Worm (Caenorhabditis elegans): ENCODE data around the gene Y59H11AR.3.

Y59H11AR.3 gene

DNA sequence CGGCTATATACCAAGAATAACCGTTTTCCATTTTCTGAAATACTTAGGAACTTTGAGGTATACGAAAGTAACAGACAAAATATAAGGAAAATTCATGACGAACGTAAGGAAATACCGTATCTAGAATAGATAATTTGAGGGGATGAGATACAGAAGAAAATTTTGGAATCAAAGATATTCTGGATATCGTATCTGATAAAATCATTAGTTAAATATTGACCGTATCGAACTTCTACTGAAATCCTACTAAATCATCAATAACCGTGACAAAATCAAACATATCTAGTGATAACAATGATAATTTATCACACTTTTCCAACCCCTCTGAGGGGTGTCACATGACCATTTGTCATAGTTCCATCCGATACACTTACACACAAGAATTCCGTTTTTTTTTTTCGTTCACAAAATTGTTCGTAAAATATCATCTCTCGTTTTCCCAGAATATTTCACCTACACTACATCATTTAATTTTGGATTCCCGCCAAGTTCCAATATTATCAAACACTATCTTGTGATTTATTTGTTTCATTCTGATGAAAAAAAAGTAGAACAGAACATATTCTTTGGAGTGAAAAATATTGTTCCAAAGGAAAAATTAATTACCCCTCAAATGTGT, 5.6 kb upstream of the Y59H11AR.3 start, which contains the start of gene Y59H11AR.4:
Gene Y59H11AR.4 (minus strand): TSS at position 51 of the 619 bp plus-strand sequence.
- TF ChIP-seq T22C8.4 (GFP tag; IDR thresholded peaks at IDR 0.05) (no peak), klf-2 (GFP tag; conservative IDR thresholded peaks at IDR 0.05) (no peak), cog-1 (tag; optimal IDR thresholded peaks at IDR 0.05) (no peak), med-1 (GFP tag; optimal IDR thresholded peaks at IDR 0.05; ENCODE audit: insufficient read depth) (no peak), ref-1 (GFP tag; conservative IDR thresholded peaks at IDR 0.05) (no peak), tab-1 (GFP tag; IDR thresholded peaks at IDR 0.05) (no peak), ztf-29 (GFP tag; IDR thresholded peaks at IDR 0.05) (no peak), flt-1 (GFP tag; IDR thresholded peaks at IDR 0.05) (no peak), ztf-23 (GFP tag; IDR thresholded peaks at IDR 0.05) (no peak)

- TF ChIP-seq T22C8.4 (GFP tag; IDR thresholded peaks at IDR 0.05) (no peak), med-1 (GFP tag; optimal IDR thresholded peaks at IDR 0.05; ENCODE audit: insufficient read depth) (no peak), flt-1 (GFP tag; IDR thresholded peaks at IDR 0.05) (no peak), ztf-29 (GFP tag; IDR thresholded peaks at IDR 0.05) (no peak), klf-2 (GFP tag; conservative IDR thresholded peaks at IDR 0.05) (no peak), tab-1 (GFP tag; IDR thresholded peaks at IDR 0.05) (no peak), ztf-23 (GFP tag; IDR thresholded peaks at IDR 0.05) (no peak)
These were observed 2.3 kb upstream of the Y59H11AR.3 start for ce11 chrIV:8597504-8597903.

DNA sequence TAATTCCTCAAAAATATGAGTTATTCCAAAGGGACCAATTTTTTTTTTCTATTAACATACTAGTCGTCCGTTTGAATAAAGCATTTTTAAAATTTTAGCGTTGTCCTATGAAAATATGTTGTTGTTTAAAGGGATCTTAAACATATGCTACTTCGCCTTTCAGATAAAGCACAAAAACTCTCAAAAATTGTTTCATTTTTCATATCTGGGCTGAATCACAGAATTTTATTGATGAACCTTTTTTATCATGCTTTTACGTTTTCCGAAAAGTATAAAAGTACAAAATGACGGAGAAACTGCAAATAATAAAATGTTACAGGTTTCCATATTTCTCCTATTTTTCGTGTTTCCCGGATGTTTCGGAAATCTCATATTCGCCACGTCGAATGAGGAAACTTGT, 550 bp upstream of the Y59H11AR.3 start, which contains the start of gene clec-181:
Gene clec-181 (plus strand): TSS at position 301 of the 400 bp plus-strand sequence.
- no peak for TF ChIP-seq ztf-23 (GFP tag; IDR thresholded peaks at IDR 0.05)
- TF ChIP-seq ref-1 (GFP tag; conservative IDR thresholded peaks at IDR 0.05), result no peak
- TF ChIP-seq cog-1 (tag; optimal IDR thresholded peaks at IDR 0.05), result no peak
- TF ChIP-seq klf-2 (GFP tag; conservative IDR thresholded peaks at IDR 0.05), result no peak
- no peak for TF ChIP-seq ztf-29 (GFP tag; IDR thresholded peaks at IDR 0.05)
- TF ChIP-seq flt-1 (GFP tag; IDR thresholded peaks at IDR 0.05), result no peak
- no peak for TF ChIP-seq tab-1 (GFP tag; IDR thresholded peaks at IDR 0.05)
- TF ChIP-seq T22C8.4 (GFP tag; IDR thresholded peaks at IDR 0.05), result no peak
- no peak for TF ChIP-seq med-1 (GFP tag; optimal IDR thresholded peaks at IDR 0.05; ENCODE audit: insufficient read depth)

ce11 chrIV:8587605-8588004, 7.6 kb downstream of the Y59H11AR.3 start:
- TF ChIP-seq klf-2 (GFP tag; conservative IDR thresholded peaks at IDR 0.05) (no peak), T22C8.4 (GFP tag; IDR thresholded peaks at IDR 0.05) (no peak), med-1 (GFP tag; optimal IDR thresholded peaks at IDR 0.05; ENCODE audit: insufficient read depth) (no peak), tab-1 (GFP tag; IDR thresholded peaks at IDR 0.05) (no peak), cog-1 (tag; optimal IDR thresholded peaks at IDR 0.05) (no peak), ztf-23 (GFP tag; IDR thresholded peaks at IDR 0.05) (no peak), ztf-29 (GFP tag; IDR thresholded peaks at IDR 0.05) (no peak), flt-1 (GFP tag; IDR thresholded peaks at IDR 0.05) (no peak), ref-1 (GFP tag; conservative IDR thresholded peaks at IDR 0.05) (no peak)

DNA sequence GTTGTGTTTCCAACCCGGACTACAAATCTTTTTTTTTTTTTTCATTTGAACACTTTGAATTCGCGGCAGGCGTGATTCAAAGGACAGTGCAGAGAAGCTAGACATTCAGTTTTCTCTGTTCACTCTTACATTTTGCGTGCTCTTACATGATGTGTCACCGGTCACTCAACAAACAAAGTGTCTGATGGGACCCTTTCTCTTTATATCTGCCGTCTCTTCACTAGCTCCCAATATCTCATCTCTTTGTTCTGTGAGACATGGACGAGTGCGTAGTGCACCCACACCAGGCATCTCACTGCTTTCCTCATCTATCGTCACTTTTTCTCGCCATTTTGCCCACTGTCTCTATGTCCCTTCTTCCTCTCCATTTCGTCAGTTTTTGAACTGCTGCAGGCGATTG, 8.2 kb downstream of the Y59H11AR.3 start:
- TF ChIP-seq ztf-29 (GFP tag; IDR thresholded peaks at IDR 0.05), result no peak
- no peak for TF ChIP-seq tab-1 (GFP tag; IDR thresholded peaks at IDR 0.05)
- no peak for TF ChIP-seq klf-2 (GFP tag; conservative IDR thresholded peaks at IDR 0.05)
- no peak for TF ChIP-seq ref-1 (GFP tag; conservative IDR thresholded peaks at IDR 0.05)
- TF ChIP-seq T22C8.4 (GFP tag; IDR thresholded peaks at IDR 0.05), result no peak
- no peak for TF ChIP-seq flt-1 (GFP tag; IDR thresholded peaks at IDR 0.05)
- no peak for TF ChIP-seq cog-1 (tag; optimal IDR thresholded peaks at IDR 0.05)
- no peak for TF ChIP-seq med-1 (GFP tag; optimal IDR thresholded peaks at IDR 0.05; ENCODE audit: insufficient read depth)
- TF ChIP-seq ztf-23 (GFP tag; IDR thresholded peaks at IDR 0.05), result no peak

DNA sequence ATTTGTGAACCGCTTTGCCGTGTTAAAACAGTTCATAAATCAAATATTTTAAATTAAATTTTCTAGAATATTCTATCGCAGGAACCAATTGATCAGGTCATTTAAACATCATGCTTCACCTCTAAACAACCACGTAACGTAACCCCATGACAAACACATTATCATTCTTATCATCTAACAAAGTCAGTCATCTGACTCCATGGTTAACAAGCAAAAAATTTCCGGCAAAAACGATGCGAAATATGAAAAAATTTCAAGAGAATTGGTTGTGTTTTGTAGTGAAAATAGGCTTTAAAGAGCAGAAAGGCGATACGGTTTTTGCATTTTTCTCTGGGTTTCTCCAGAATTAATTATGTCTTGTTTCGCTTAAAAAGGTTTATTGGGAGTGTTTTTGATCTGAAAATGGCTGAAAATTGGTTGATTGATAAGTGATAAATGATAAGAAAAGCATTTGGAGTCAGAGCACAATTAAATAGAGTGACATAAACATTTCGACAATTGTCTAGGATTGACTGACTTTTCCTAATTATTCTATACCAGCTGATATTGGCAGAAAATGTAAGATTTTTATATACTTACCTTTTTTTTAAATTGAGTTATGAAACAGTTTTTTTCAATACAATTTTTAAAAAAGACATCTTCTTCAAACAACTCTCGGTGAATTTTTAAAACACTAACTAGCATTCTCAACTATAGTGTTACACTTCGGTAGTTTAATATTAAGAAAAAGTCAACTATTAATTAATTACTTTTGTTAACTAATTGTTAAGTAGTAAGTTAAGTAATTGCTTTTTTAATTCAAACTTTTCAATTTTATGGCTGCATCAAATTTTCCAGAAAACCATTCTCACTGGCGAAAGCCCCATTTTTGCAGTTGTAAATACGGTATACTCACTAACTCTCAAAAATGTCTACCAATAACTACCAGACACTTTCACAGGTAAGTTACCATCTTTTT, 9.9 kb downstream of the Y59H11AR.3 start, which contains the start of gene catp-7:
Gene catp-7 (plus strand): TSS at position 908 of the 958 bp plus-strand sequence.
- TF ChIP-seq T22C8.4 (GFP tag; IDR thresholded peaks at IDR 0.05), result no peak
- TF ChIP-seq flt-1 (GFP tag; IDR thresholded peaks at IDR 0.05), result no peak

ce11 chrIV:8571138-8571537, 24.1 kb downstream of the Y59H11AR.3 start, which contains the start of gene Y59H11AM.1:
TSS of gene Y59H11AM.1 (plus strand) at chrIV:8571438.
- no peak for TF ChIP-seq tab-1 (GFP tag; IDR thresholded peaks at IDR 0.05)
- TF ChIP-seq T22C8.4 (GFP tag; IDR thresholded peaks at IDR 0.05), result no peak
- TF ChIP-seq ztf-29 (GFP tag; IDR thresholded peaks at IDR 0.05), result no peak
- TF ChIP-seq ztf-23 (GFP tag; IDR thresholded peaks at IDR 0.05), result no peak
- no peak for TF ChIP-seq flt-1 (GFP tag; IDR thresholded peaks at IDR 0.05)
- no peak for TF ChIP-seq cog-1 (tag; optimal IDR thresholded peaks at IDR 0.05)
- no peak for TF ChIP-seq ref-1 (GFP tag; conservative IDR thresholded peaks at IDR 0.05)
- TF ChIP-seq med-1 (GFP tag; optimal IDR thresholded peaks at IDR 0.05; ENCODE audit: insufficient read depth), result no peak
- no peak for TF ChIP-seq klf-2 (GFP tag; conservative IDR thresholded peaks at IDR 0.05)

DNA sequence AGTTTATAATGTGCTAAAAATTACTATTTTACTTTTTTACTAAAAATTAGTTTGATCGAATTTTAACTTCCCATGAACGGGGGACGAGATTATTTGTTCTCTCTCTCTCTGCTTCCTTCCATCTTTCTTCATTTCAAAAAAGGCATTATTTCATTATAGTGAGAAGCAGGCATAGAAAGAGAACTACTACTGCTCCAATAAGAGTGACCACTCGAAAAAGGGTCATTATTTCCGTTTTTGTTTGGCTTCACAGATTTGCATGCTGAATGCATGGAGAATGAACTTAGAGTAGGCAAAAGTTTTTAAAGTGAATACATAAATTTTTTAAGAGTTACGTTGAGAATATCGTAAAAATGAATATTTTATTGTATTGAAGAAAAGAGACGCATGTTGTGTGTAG, 24.5 kb downstream of the Y59H11AR.3 start:
- no peak for TF ChIP-seq med-1 (GFP tag; optimal IDR thresholded peaks at IDR 0.05; ENCODE audit: insufficient read depth)
- no peak for TF ChIP-seq flt-1 (GFP tag; IDR thresholded peaks at IDR 0.05)
- no peak for TF ChIP-seq klf-2 (GFP tag; conservative IDR thresholded peaks at IDR 0.05)
- no peak for TF ChIP-seq ztf-23 (GFP tag; IDR thresholded peaks at IDR 0.05)
- no peak for TF ChIP-seq cog-1 (tag; optimal IDR thresholded peaks at IDR 0.05)
- TF ChIP-seq T22C8.4 (GFP tag; IDR thresholded peaks at IDR 0.05), result no peak
- no peak for TF ChIP-seq ztf-29 (GFP tag; IDR thresholded peaks at IDR 0.05)
- no peak for TF ChIP-seq tab-1 (GFP tag; IDR thresholded peaks at IDR 0.05)
- no peak for TF ChIP-seq ref-1 (GFP tag; conservative IDR thresholded peaks at IDR 0.05)

ce11 chrIV:8570253-8570652, 25.0 kb downstream of the Y59H11AR.3 start, which contains the start of gene Y59H11AM.4:
TSS of gene Y59H11AM.4 (minus strand) at chrIV:8570353.
- TF ChIP-seq med-1 (GFP tag; optimal IDR thresholded peaks at IDR 0.05; ENCODE audit: insufficient read depth), result no peak
- TF ChIP-seq ztf-23 (GFP tag; IDR thresholded peaks at IDR 0.05), result no peak
- no peak for TF ChIP-seq klf-2 (GFP tag; conservative IDR thresholded peaks at IDR 0.05)
- no peak for TF ChIP-seq ref-1 (GFP tag; conservative IDR thresholded peaks at IDR 0.05)
- no peak for TF ChIP-seq T22C8.4 (GFP tag; IDR thresholded peaks at IDR 0.05)
- TF ChIP-seq tab-1 (GFP tag; IDR thresholded peaks at IDR 0.05), result no peak
- TF ChIP-seq cog-1 (tag; optimal IDR thresholded peaks at IDR 0.05), result no peak
- no peak for TF ChIP-seq ztf-29 (GFP tag; IDR thresholded peaks at IDR 0.05)
- TF ChIP-seq flt-1 (GFP tag; IDR thresholded peaks at IDR 0.05), result no peak

Measured in whole organism, midembryonic.